Worm (Caenorhabditis elegans) whole organism, L4 larva: Measurements from ENCODE around the gene T28C12.15.
A peak's percentile ranks its signal among the peaks of the same experiment; 100 is the strongest.

ENCODE experiments used
- D1046.2 ChIP-seq: fragments of 200-800 bp; sonication (Bioruptor generic); IDR thresholded peaks from 2 replicates; pipeline ENCODE4 v1.3.6; 2022; ENCODE audit warnings: missing genetic modification characterization, missing compliant biosample characterization
- F10B5.3 ChIP-seq: sonication (generic microtip); optimal IDR thresholded peaks from 2 replicates; lab custom pipeline; 2016; ENCODE audit warnings: mild to moderate bottlenecking, missing genetic modification characterization, missing compliant biosample characterization
- F49E8.2 ChIP-seq: sonication (generic microtip); optimal IDR thresholded peaks from 2 replicates; lab custom pipeline; 2016; ENCODE audit warnings: missing compliant biosample characterization, mild to moderate bottlenecking, missing genetic modification characterization, borderline replicate concordance
- T26A8.4 ChIP-seq: fragments of 200-800 bp; sonication (Bioruptor generic); IDR thresholded peaks from 2 replicates; pipeline ENCODE4 v1.3.6; 2022; ENCODE audit warnings: missing genetic modification characterization, missing compliant biosample characterization
- Y48G9A.11 ChIP-seq: fragments of 200-800 bp; sonication (Bioruptor generic); IDR thresholded peaks from 2 replicates; pipeline ENCODE4 v1.3.6; 2022; ENCODE audit warnings: missing genetic modification reagents, missing genetic modification characterization, missing compliant biosample characterization
- Y5F2A.4 ChIP-seq: fragments of 200-800 bp; sonication (Bioruptor generic); optimal IDR thresholded peaks from 2 replicates; lab custom pipeline; 2018; ENCODE audit warnings: mild to moderate bottlenecking, missing genetic modification characterization, missing compliant biosample characterization
- Y75B8A.6 ChIP-seq: fragments of 200-800 bp; sonication (Bioruptor generic); IDR thresholded peaks from 2 replicates; pipeline ENCODE4 v1.3.6; 2022; ENCODE audit warnings: missing genetic modification reagents, missing genetic modification characterization, missing compliant biosample characterization
- ZK337.2 ChIP-seq: fragments of 200-800 bp; sonication (Bioruptor generic); IDR thresholded peaks from 2 replicates; pipeline ENCODE4 v1.3.6; 2022; ENCODE audit warnings: missing genetic modification reagents, missing genetic modification characterization, missing compliant biosample characterization
- ZK546.5 ChIP-seq, 2 experiments: sonication (generic microtip); optimal IDR thresholded peaks; 2 replicates each; lab custom pipeline; 2017; ENCODE audit warnings: missing biosample characterization in 2 of 2, missing genetic modification characterization in 2 of 2
- ama-1 ChIP-seq: fragments of 150-350 bp; optimal IDR thresholded peaks from 2 replicates; lab custom pipeline; 2014; ENCODE audit warnings: inconsistent platforms, mixed read lengths
- arid-1 ChIP-seq: fragments of 200-800 bp; sonication (Bioruptor generic); conservative IDR thresholded peaks from 2 replicates; pipeline ENCODE4 v1.3.6; 2022; ENCODE audit warnings: missing genetic modification reagents, missing genetic modification characterization, missing compliant biosample characterization
- ceh-28 ChIP-seq: fragments of 150-350 bp; optimal IDR thresholded peaks from 2 replicates; lab custom pipeline; 2014; ENCODE audit warnings: missing biosample characterization, missing genetic modification reagents, missing genetic modification characterization
- ceh-32 ChIP-seq: sonication (generic microtip); optimal IDR thresholded peaks from 2 replicates; lab custom pipeline; 2016; ENCODE audit warnings: mild to moderate bottlenecking, missing genetic modification characterization, missing compliant biosample characterization; ENCODE audit not compliant: poor library complexity
- ceh-62 ChIP-seq: sonication (generic microtip); optimal IDR thresholded peaks from 2 replicates; lab custom pipeline; 2017; ENCODE audit warnings: missing biosample characterization, missing genetic modification characterization
- ceh-82 ChIP-seq: sonication (generic microtip); optimal IDR thresholded peaks from 2 replicates; lab custom pipeline; 2017; ENCODE audit warnings: missing biosample characterization, missing genetic modification characterization
- ces-1 ChIP-seq: fragments of 150-350 bp; sonication (generic microtip); optimal IDR thresholded peaks from 4 replicates; lab custom pipeline; 2014; ENCODE audit warnings: missing biosample characterization, missing genetic modification reagents, missing genetic modification characterization
- ctbp-1 ChIP-seq: fragments of 200-800 bp; sonication (Bioruptor generic); IDR thresholded peaks from 2 replicates; pipeline ENCODE4 v1.3.6; 2022; ENCODE audit warnings: missing genetic modification reagents, missing genetic modification characterization, missing compliant biosample characterization
- daf-12 ChIP-seq: fragments of 150-350 bp; optimal IDR thresholded peaks from 2 replicates; lab custom pipeline; 2014; ENCODE audit warnings: missing biosample characterization, missing genetic modification reagents, missing genetic modification characterization
- daf-16 ChIP-seq, 3 experiments: sonication (generic microtip); optimal IDR thresholded peaks; 2 replicates each; lab custom pipeline; 2016 to 2017; ENCODE audit warnings: missing genetic modification characterization in 3 of 3, missing genetic modification reagents in 3 of 3, mild to moderate bottlenecking in 2 of 3, missing compliant biosample characterization in 2 of 3, missing biosample characterization in 1 of 3, moderate library complexity in 1 of 3
- daf-19 ChIP-seq: fragments of 200-800 bp; sonication (Bioruptor generic); conservative IDR thresholded peaks from 2 replicates; pipeline ENCODE4 v1.3.6; 2022; ENCODE audit warnings: missing genetic modification characterization, missing compliant biosample characterization
- daf-8 ChIP-seq: fragments of 200-800 bp; sonication (Bioruptor generic); IDR thresholded peaks from 2 replicates; pipeline ENCODE4 v1.3.6; 2022; ENCODE audit warnings: missing genetic modification characterization, missing compliant biosample characterization
- dmd-6 ChIP-seq: fragments of 200-800 bp; sonication (Bioruptor generic); IDR thresholded peaks from 2 replicates; pipeline ENCODE4 v1.3.6; 2022; ENCODE audit warnings: missing genetic modification reagents, missing genetic modification characterization, missing compliant biosample characterization
- dmd-9 ChIP-seq: fragments of 200-800 bp; sonication (Bioruptor generic); IDR thresholded peaks from 2 replicates; pipeline ENCODE4 v1.3.6; 2022; ENCODE audit warnings: missing genetic modification reagents, missing genetic modification characterization, missing compliant biosample characterization
- dpl-1 ChIP-seq: fragments of 150-350 bp; optimal IDR thresholded peaks from 2 replicates; lab custom pipeline; 2014; ENCODE audit warnings: missing biosample characterization, missing genetic modification reagents, missing genetic modification characterization
- dve-1 ChIP-seq: sonication (generic microtip); optimal IDR thresholded peaks from 2 replicates; lab custom pipeline; 2017; ENCODE audit warnings: antibody characterized with exemption, mild to moderate bottlenecking, missing genetic modification characterization, missing compliant biosample characterization; ENCODE audit not compliant: insufficient read depth
- egl-43 ChIP-seq: fragments of 200-800 bp; sonication (Bioruptor generic); IDR thresholded peaks from 2 replicates; pipeline ENCODE4 v1.3.6; 2022; ENCODE audit warnings: missing genetic modification reagents, missing genetic modification characterization, missing compliant biosample characterization
- gei-8 ChIP-seq: fragments of 200-800 bp; sonication (Bioruptor generic); optimal IDR thresholded peaks from 2 replicates; lab custom pipeline; 2018; ENCODE audit warnings: mild to moderate bottlenecking, missing genetic modification characterization, missing compliant biosample characterization
- hif-1 ChIP-seq, 2 experiments: sonication (generic microtip); optimal IDR thresholded peaks; 2 replicates each; lab custom pipeline; 2016 to 2017; ENCODE audit warnings: missing compliant biosample characterization in 2 of 2, missing genetic modification characterization in 2 of 2, missing genetic modification reagents in 2 of 2, missing genotype in 2 of 2, mild to moderate bottlenecking in 1 of 2
- hmg-1.1 ChIP-seq: fragments of 200-800 bp; sonication (Bioruptor generic); IDR thresholded peaks from 2 replicates; pipeline ENCODE4 v1.3.6; 2022; ENCODE audit warnings: missing genetic modification reagents, missing genetic modification characterization, missing compliant biosample characterization
- jun-1 ChIP-seq: fragments of 150-350 bp; optimal IDR thresholded peaks from 2 replicates; lab custom pipeline; 2014; ENCODE audit warnings: missing biosample characterization, missing genetic modification reagents, missing genetic modification characterization
- lim-7 ChIP-seq: fragments of 200-800 bp; sonication (Bioruptor generic); IDR thresholded peaks from 2 replicates; pipeline ENCODE4 v1.3.6; 2022; ENCODE audit warnings: missing genetic modification characterization, missing compliant biosample characterization
- lin-13 ChIP-seq: fragments of 150-350 bp; optimal IDR thresholded peaks from 2 replicates; lab custom pipeline; 2014; ENCODE audit warnings: missing biosample characterization, missing genetic modification reagents, missing genetic modification characterization
- lin-29 ChIP-seq: fragments of 200-800 bp; sonication (Bioruptor generic); IDR thresholded peaks from 2 replicates; pipeline ENCODE4 v1.3.6; 2022; ENCODE audit warnings: missing genetic modification reagents, missing genetic modification characterization, missing compliant biosample characterization
- lir-3 ChIP-seq: sonication (generic microtip); optimal IDR thresholded peaks from 2 replicates; lab custom pipeline; 2016; ENCODE audit warnings: mild to moderate bottlenecking, missing genetic modification characterization, missing compliant biosample characterization
- madf-5 ChIP-seq, 2 experiments: fragments of 200-800 bp; sonication (Bioruptor generic); IDR thresholded peaks; 2 replicates each; pipeline ENCODE4 v1.3.6; 2022; ENCODE audit warnings: missing compliant biosample characterization in 2 of 2, missing genetic modification characterization in 2 of 2
- madf-9 ChIP-seq: fragments of 200-800 bp; sonication (Bioruptor generic); conservative IDR thresholded peaks from 2 replicates; pipeline ENCODE4 v1.3.6; 2022; ENCODE audit warnings: missing genetic modification reagents, missing genetic modification characterization, missing compliant biosample characterization
- mdl-1 ChIP-seq, 2 experiments: fragments of 150-350 bp in 1 of 2; sonication (generic microtip) in 1 of 2; optimal IDR thresholded peaks; 2 replicates each; lab custom pipeline; 2014 to 2017; ENCODE audit warnings: missing biosample characterization in 2 of 2, missing genetic modification characterization in 2 of 2
- mep-1 ChIP-seq: fragments of 150-350 bp; sonication (generic microtip); optimal IDR thresholded peaks from 3 replicates; lab custom pipeline; 2014; ENCODE audit warnings: missing biosample characterization, missing genetic modification characterization
- nhr-11 ChIP-seq: fragments of 150-350 bp; optimal IDR thresholded peaks from 2 replicates; lab custom pipeline; 2014; ENCODE audit warnings: missing biosample characterization, missing genetic modification characterization
- nhr-111 ChIP-seq: fragments of 200-800 bp; sonication (Bioruptor generic); optimal IDR thresholded peaks from 2 replicates; lab custom pipeline; 2018; ENCODE audit warnings: mild to moderate bottlenecking, missing genetic modification characterization, missing compliant biosample characterization
- nhr-28 ChIP-seq: fragments of 150-350 bp; optimal IDR thresholded peaks from 2 replicates; lab custom pipeline; 2014; ENCODE audit warnings: missing biosample characterization, missing genetic modification characterization
- nhr-41 ChIP-seq: fragments of 200-800 bp; sonication (Bioruptor generic); IDR thresholded peaks from 2 replicates; pipeline ENCODE4 v1.3.6; 2022; ENCODE audit warnings: missing genetic modification reagents, missing genetic modification characterization, missing compliant biosample characterization
- nhr-48 ChIP-seq: sonication (generic microtip); optimal IDR thresholded peaks from 2 replicates; lab custom pipeline; 2016; ENCODE audit warnings: mild to moderate bottlenecking, missing genetic modification characterization, missing compliant biosample characterization
- nhr-76 ChIP-seq: fragments of 150-350 bp; optimal IDR thresholded peaks from 2 replicates; lab custom pipeline; 2014; ENCODE audit warnings: missing biosample characterization, missing genetic modification characterization
- nhr-77 ChIP-seq: fragments of 150-350 bp; optimal IDR thresholded peaks from 2 replicates; lab custom pipeline; 2014; ENCODE audit warnings: missing biosample characterization, missing genetic modification characterization
- php-3 ChIP-seq: fragments of 200-800 bp; sonication (Bioruptor generic); IDR thresholded peaks from 2 replicates; pipeline ENCODE4 v1.3.6; 2022; ENCODE audit warnings: missing genetic modification reagents, missing genetic modification characterization, missing compliant biosample characterization
- sdz-12 ChIP-seq: fragments of 200-800 bp; sonication (Bioruptor generic); optimal IDR thresholded peaks from 2 replicates; lab custom pipeline; 2018; ENCODE audit warnings: mild to moderate bottlenecking, missing genetic modification characterization, missing compliant biosample characterization
- unc-39 ChIP-seq: sonication (generic microtip); optimal IDR thresholded peaks from 2 replicates; lab custom pipeline; 2017; ENCODE audit warnings: missing biosample characterization, missing genetic modification characterization
- unc-62 ChIP-seq, 3 experiments: fragments of 150-350 bp in 1 of 3; sonication (generic microtip); optimal IDR thresholded peaks in 2 of 3; peaks in 1 of 3; 1 replicate in 1 of 3; 2 replicates in 2 of 3; lab custom pipeline; 2014 to 2017; ENCODE audit warnings: missing biosample characterization in 3 of 3, missing genetic modification characterization in 3 of 3, missing genetic modification reagents in 3 of 3, missing genotype in 1 of 3
- zip-2 ChIP-seq: fragments of 150-350 bp; optimal IDR thresholded peaks from 2 replicates; lab custom pipeline; 2014; ENCODE audit warnings: missing biosample characterization, missing genetic modification characterization
- ztf-11 ChIP-seq: fragments of 150-350 bp; optimal IDR thresholded peaks from 2 replicates; lab custom pipeline; 2014; ENCODE audit warnings: missing biosample characterization, missing genetic modification characterization
- ztf-7 ChIP-seq: fragments of 150-350 bp; optimal IDR thresholded peaks from 2 replicates; lab custom pipeline; 2014; ENCODE audit warnings: missing biosample characterization, missing genetic modification characterization

The T28C12.15 gene

ce11 chrV:6346906-6347305 is 25.3 kb upstream of the T28C12.15 start (continued):
- TF ChIP-seq nhr-111 (GFP tag; lab: Kevin White, UChicago) = no peak
- no peak for TF ChIP-seq ceh-62 (tag; lab: Kevin White, UChicago)
- no peak for TF ChIP-seq F10B5.3 (tag; lab: Kevin White, UChicago)
- TF ChIP-seq ztf-11 (tag; lab: Kevin White, UChicago) = no peak
- TF ChIP-seq lin-29 (GFP tag; lab: Robert Waterston, UW) = no peak
- no peak for TF ChIP-seq daf-12 (tag; lab: Kevin White, UChicago)
- TF ChIP-seq madf-9 (GFP tag; lab: Robert Waterston, UW) = no peak
- no peak for TF ChIP-seq ceh-32 (tag; lab: Kevin White, UChicago)
- no peak for TF ChIP-seq hif-1 (tag; optimal IDR thresholded peaks at IDR 0.05; lab: Kevin White, UChicago)
- no peak for TF ChIP-seq mdl-1 (tag; optimal IDR thresholded peaks at IDR 0.05; lab: Kevin White, UChicago)
- TF ChIP-seq daf-16 (GFP tag; optimal IDR thresholded peaks at IDR 0.05; lab: Kevin White, UChicago) = no peak
- peak; percentile 54 for TF ChIP-seq daf-16 (tag; optimal IDR thresholded peaks at IDR 0.05; lab: Kevin White, UChicago)
- no peak for TF ChIP-seq dpl-1 (GFP tag; lab: Kevin White, UChicago)
- TF ChIP-seq lir-3 = no peak
- no peak for TF ChIP-seq mep-1 (tag; lab: Kevin White, UChicago)
- TF ChIP-seq daf-8 (GFP tag; lab: Robert Waterston, UW) = no peak
- no peak for TF ChIP-seq dmd-9
- TF ChIP-seq php-3 (GFP tag; lab: Robert Waterston, UW) = 0 out of 2 replicates have a peak, but pooled peaks have one; percentile 40
- TF ChIP-seq jun-1 (tag; lab: Kevin White, UChicago) = no peak
- TF ChIP-seq D1046.2 (GFP tag; lab: Robert Waterston, UW) = no peak
- no peak for TF ChIP-seq lin-13 (GFP tag; lab: Kevin White, UChicago)
- TF ChIP-seq daf-19 (GFP tag; lab: Robert Waterston, UW) = no peak
- TF ChIP-seq nhr-11 (tag; lab: Kevin White, UChicago) = no peak
- no peak for TF ChIP-seq gei-8 (GFP tag; lab: Kevin White, UChicago)
- TF ChIP-seq nhr-41 (GFP tag; lab: Robert Waterston, UW) = peak; percentile 78
- no peak for TF ChIP-seq ZK546.5 (tag; optimal IDR thresholded peaks at IDR 0.05; lab: Kevin White, UChicago)
- no peak for TF ChIP-seq madf-5 (GFP tag; IDR thresholded peaks at IDR 0.05; lab: Robert Waterston, UW)
- no peak for TF ChIP-seq ctbp-1 (GFP tag; lab: Robert Waterston, UW)
- TF ChIP-seq ceh-82 (tag; lab: Kevin White, UChicago) = no peak
- no peak for TF ChIP-seq egl-43 (GFP tag; lab: Robert Waterston, UW)
- TF ChIP-seq nhr-76 (tag; lab: Kevin White, UChicago) = no peak
- no peak for TF ChIP-seq ces-1 (GFP tag; lab: Kevin White, UChicago)
- peak; percentile 85 for TF ChIP-seq nhr-28 (tag; lab: Kevin White, UChicago)
- TF ChIP-seq T26A8.4 (GFP tag; lab: Robert Waterston, UW) = no peak
- TF ChIP-seq Y48G9A.11 = no peak
- no peak for TF ChIP-seq sdz-12 (GFP tag; lab: Kevin White, UChicago)
- TF ChIP-seq lim-7 (GFP tag; lab: Robert Waterston, UW) = no peak
- no peak for TF ChIP-seq arid-1 (GFP tag; lab: Robert Waterston, UW)
- no peak for TF ChIP-seq Y75B8A.6 (GFP tag; lab: Robert Waterston, UW)
- TF ChIP-seq dmd-6 (GFP tag; lab: Robert Waterston, UW) = peak; percentile 94
- no peak for TF ChIP-seq hmg-1.1 (GFP tag; lab: Robert Waterston, UW)
- peak; percentile 62 for TF ChIP-seq dve-1 (tag; lab: Kevin White, UChicago)
- TF ChIP-seq ZK337.2 (GFP tag; lab: Robert Waterston, UW) = no peak
- no peak for TF ChIP-seq ztf-7 (tag; lab: Kevin White, UChicago)
- TF ChIP-seq zip-2 (tag; lab: Kevin White, UChicago) = no peak
- TF ChIP-seq unc-39 (tag; lab: Kevin White, UChicago) = no peak
- TF ChIP-seq nhr-48 (tag; lab: Kevin White, UChicago) = no peak
- TF ChIP-seq F49E8.2 = no peak
- peak; percentile 45 for TF ChIP-seq nhr-77
- TF ChIP-seq ceh-28 (tag; lab: Kevin White, UChicago) = no peak
- peak in 1 of 2 experiments; percentile 19 for TF ChIP-seq unc-62 (GFP tag; optimal IDR thresholded peaks at IDR 0.05 in 1 of 2; lab: Kevin White, UChicago)
- TF ChIP-seq unc-62 (tag; optimal IDR thresholded peaks at IDR 0.05; lab: Kevin White, UChicago) = no peak
- no peak for TF ChIP-seq ama-1
- no peak for TF ChIP-seq Y5F2A.4 (GFP tag; lab: Kevin White, UChicago)
